Fruit fly (Drosophila melanogaster) whole organism, prepupa: Measurements from ENCODE around the gene mTerf3.

Experiments
- CG15336 ChIP-seq: fragments of 200-800 bp; sonication (Bioruptor generic); IDR thresholded peaks from 2 replicates; pipeline ENCODE4 v1.3.6; 2022; ENCODE audit warnings: missing biosample characterization, missing genetic modification characterization
- CG31627 ChIP-seq: fragments of 200-800 bp; sonication (Bioruptor generic); optimal IDR thresholded peaks from 3 replicates; lab custom pipeline; 2016; ENCODE audit warnings: missing biosample characterization, missing genetic modification characterization
- CG6854 ChIP-seq: fragments of 200-800 bp; sonication (Bioruptor generic); optimal IDR thresholded peaks from 2 replicates; lab custom pipeline; 2017; ENCODE audit warnings: missing biosample characterization, mild to moderate bottlenecking, missing genetic modification characterization
- spab ChIP-seq: fragments of 200-800 bp; sonication (Bioruptor generic); optimal IDR thresholded peaks from 2 replicates; lab custom pipeline; 2017; ENCODE audit warnings: missing biosample characterization, mild to moderate bottlenecking, missing genetic modification characterization, missing genetic modification reagents

DNA sequence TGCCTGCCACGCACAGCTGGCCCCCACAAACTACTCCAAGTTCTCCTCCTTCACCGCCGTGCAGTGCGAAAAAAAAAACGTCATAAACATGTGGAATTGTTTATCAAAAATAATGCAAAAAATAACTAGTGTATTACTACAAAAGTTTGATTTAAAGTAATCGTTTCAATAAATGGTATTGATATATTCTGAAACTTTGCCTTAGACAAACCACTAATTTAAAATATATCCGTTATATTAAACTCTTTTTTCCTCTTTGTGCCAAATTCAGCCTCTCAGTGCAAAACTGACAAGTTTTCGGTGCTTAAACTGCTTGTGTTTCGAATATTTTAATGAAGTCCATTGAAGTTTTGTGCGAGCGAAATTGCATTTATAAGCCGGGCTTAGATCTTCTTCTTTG is 36.5 kb upstream of the mTerf3 start:
- TF ChIP-seq CG15336, result no peak
- no peak for TF ChIP-seq spab (GFP tag; lab: Kevin White, UChicago)
- TF ChIP-seq CG6854 (GFP tag; lab: Kevin White, UChicago), result no peak
- TF ChIP-seq CG31627 (GFP tag; lab: Kevin White, UChicago), result peak; percentile 11
